Fruit fly (Drosophila melanogaster) whole organism, prepupa: ENCODE data around the gene Uros1.

ENCODE experiments used
- CG10631 ChIP-seq: fragments of 200-800 bp; sonication (Bioruptor generic); optimal IDR thresholded peaks from 2 replicates; lab custom pipeline; 2016; ENCODE audit warnings: missing biosample characterization, missing genetic modification characterization
- CG10669 ChIP-seq: fragments of 200-800 bp; sonication (Bioruptor generic); optimal IDR thresholded peaks from 3 replicates; lab custom pipeline; 2018; ENCODE audit warnings: missing biosample characterization, mild to moderate bottlenecking, missing genetic modification characterization, moderate library complexity
- CG11294 ChIP-seq: fragments of 200-800 bp; sonication (Bioruptor generic); IDR thresholded peaks from 2 replicates; pipeline ENCODE4 v1.3.6; 2022; ENCODE audit warnings: missing biosample characterization, missing genetic modification characterization
- CG11762 ChIP-seq: fragments of 200-800 bp; sonication (Bioruptor generic); optimal IDR thresholded peaks from 3 replicates; lab custom pipeline; 2016; ENCODE audit warnings: missing biosample characterization, missing genetic modification characterization; ENCODE audit not compliant: insufficient read depth
- CG11902 ChIP-seq: fragments of 200-800 bp; sonication (Bioruptor generic); optimal IDR thresholded peaks from 3 replicates; lab custom pipeline; 2016; ENCODE audit warnings: missing biosample characterization, missing genetic modification characterization
- CG15336 ChIP-seq: fragments of 200-800 bp; sonication (Bioruptor generic); IDR thresholded peaks from 2 replicates; pipeline ENCODE4 v1.3.6; 2022; ENCODE audit warnings: missing biosample characterization, missing genetic modification characterization
- CG1621 ChIP-seq: fragments of 200-800 bp; sonication (Bioruptor generic); optimal IDR thresholded peaks from 3 replicates; lab custom pipeline; 2018; ENCODE audit warnings: missing biosample characterization, mild to moderate bottlenecking, missing genetic modification characterization
- CG3032 ChIP-seq: fragments of 200-800 bp; optimal IDR thresholded peaks from 2 replicates; lab custom pipeline; 2019; ENCODE audit warnings: missing biosample characterization, mild to moderate bottlenecking, missing genetic modification characterization, moderate library complexity
- CG31627 ChIP-seq: fragments of 200-800 bp; sonication (Bioruptor generic); optimal IDR thresholded peaks from 3 replicates; lab custom pipeline; 2016; ENCODE audit warnings: missing biosample characterization, missing genetic modification characterization
- CG34406 ChIP-seq: fragments of 200-800 bp; sonication (Bioruptor generic); optimal IDR thresholded peaks from 3 replicates; lab custom pipeline; 2016; ENCODE audit warnings: missing biosample characterization, missing genetic modification characterization
- CG4318 ChIP-seq: fragments of 200-800 bp; sonication (Bioruptor generic); optimal IDR thresholded peaks from 3 replicates; lab custom pipeline; 2017; ENCODE audit warnings: missing biosample characterization, mild to moderate bottlenecking, missing genetic modification characterization
- CG6163 ChIP-seq: fragments of 200-800 bp; sonication (Bioruptor generic); IDR thresholded peaks from 3 replicates; pipeline ENCODE4 v1.3.6; 2022; ENCODE audit warnings: missing biosample characterization, missing genetic modification characterization
- CG6276 ChIP-seq: fragments of 200-800 bp; sonication (Bioruptor generic); optimal IDR thresholded peaks from 2 replicates; lab custom pipeline; 2017; ENCODE audit warnings: missing biosample characterization, mild to moderate bottlenecking, missing genetic modification characterization
- CG6808 ChIP-seq: fragments of 200-800 bp; sonication (Bioruptor generic); optimal IDR thresholded peaks from 3 replicates; lab custom pipeline; 2017; ENCODE audit warnings: missing biosample characterization, missing genetic modification characterization, mild to moderate bottlenecking, moderate library complexity, missing genetic modification reagents
- CG6854 ChIP-seq: fragments of 200-800 bp; sonication (Bioruptor generic); optimal IDR thresholded peaks from 2 replicates; lab custom pipeline; 2017; ENCODE audit warnings: missing biosample characterization, mild to moderate bottlenecking, missing genetic modification characterization
- CG8119 ChIP-seq: fragments of 200-800 bp; sonication (Bioruptor generic); IDR thresholded peaks from 3 replicates; pipeline ENCODE4 v1.3.6; 2022; ENCODE audit warnings: missing biosample characterization, missing genetic modification characterization
- CG8319 ChIP-seq: fragments of 200-800 bp; sonication (Bioruptor generic); optimal IDR thresholded peaks from 3 replicates; lab custom pipeline; 2016; ENCODE audit warnings: missing biosample characterization, missing genetic modification characterization
- CG8632 ChIP-seq: fragments of 200-800 bp; sonication (Bioruptor generic); optimal IDR thresholded peaks from 3 replicates; lab custom pipeline; 2016; ENCODE audit warnings: missing biosample characterization, missing genetic modification characterization
- Eip75B ChIP-seq: fragments of 200-800 bp; sonication (Bioruptor generic); optimal IDR thresholded peaks from 3 replicates; lab custom pipeline; 2016; ENCODE audit warnings: missing biosample characterization, missing genetic modification characterization
- Eip78C ChIP-seq: fragments of 200-800 bp; sonication (Bioruptor generic); peaks from one replicate; lab custom pipeline; 2016; ENCODE audit warnings: missing biosample characterization, missing genetic modification characterization
- Ets21C ChIP-seq: fragments of 200-800 bp; sonication (Bioruptor generic); optimal IDR thresholded peaks from 3 replicates; lab custom pipeline; 2016; ENCODE audit warnings: missing biosample characterization, missing genetic modification characterization
- Hr39 ChIP-seq: fragments of 200-800 bp; sonication (Bioruptor generic); optimal IDR thresholded peaks from 2 replicates; lab custom pipeline; 2016; ENCODE audit warnings: missing biosample characterization, missing genetic modification characterization
- Hr4 ChIP-seq: fragments of 200-800 bp; sonication (Bioruptor generic); optimal IDR thresholded peaks from 3 replicates; lab custom pipeline; 2016; ENCODE audit warnings: missing biosample characterization, missing genetic modification characterization
- Lpt ChIP-seq: fragments of 200-800 bp; sonication (Bioruptor generic); optimal IDR thresholded peaks from 3 replicates; lab custom pipeline; 2016; ENCODE audit warnings: missing biosample characterization, missing genetic modification characterization
- Met ChIP-seq: fragments of 200-800 bp; sonication (Bioruptor generic); optimal IDR thresholded peaks from 3 replicates; lab custom pipeline; 2016; ENCODE audit warnings: missing biosample characterization, missing genetic modification characterization
- OdsH ChIP-seq: fragments of 200-800 bp; sonication (Bioruptor generic); optimal IDR thresholded peaks from 3 replicates; lab custom pipeline; 2016; ENCODE audit warnings: missing biosample characterization, missing genetic modification characterization
- Sox14 ChIP-seq: fragments of 200-800 bp; sonication (Bioruptor generic); optimal IDR thresholded peaks from 3 replicates; lab custom pipeline; 2016; ENCODE audit warnings: missing biosample characterization, missing genetic modification characterization
- acj6 ChIP-seq: fragments of 200-800 bp; sonication (Bioruptor generic); optimal IDR thresholded peaks from 3 replicates; lab custom pipeline; 2016; ENCODE audit warnings: missing biosample characterization, missing genetic modification characterization
- cyc ChIP-seq: fragments of 200-800 bp; sonication (Bioruptor generic); optimal IDR thresholded peaks from 3 replicates; lab custom pipeline; 2016; ENCODE audit warnings: missing biosample characterization, missing genetic modification characterization
- eg ChIP-seq: fragments of 200-800 bp; sonication (Bioruptor generic); IDR thresholded peaks from 3 replicates; pipeline ENCODE4 v1.3.6; 2022; ENCODE audit warnings: missing biosample characterization, missing genetic modification characterization
- esn ChIP-seq: fragments of 200-800 bp; sonication (Bioruptor generic); optimal IDR thresholded peaks from 2 replicates; lab custom pipeline; 2016; ENCODE audit warnings: missing biosample characterization, mild to moderate bottlenecking, missing genetic modification characterization, moderate library complexity
- fd85E ChIP-seq: fragments of 200-800 bp; sonication (Bioruptor generic); optimal IDR thresholded peaks from 3 replicates; lab custom pipeline; 2016; ENCODE audit warnings: missing biosample characterization, missing genetic modification characterization
- fkh ChIP-seq: fragments of 200-800 bp; sonication (Bioruptor generic); optimal IDR thresholded peaks from 3 replicates; lab custom pipeline; 2017; ENCODE audit warnings: missing biosample characterization, mild to moderate bottlenecking, missing genetic modification characterization, moderate library complexity
- lz ChIP-seq: fragments of 200-800 bp; sonication (Bioruptor generic); optimal IDR thresholded peaks from 3 replicates; lab custom pipeline; 2016; ENCODE audit warnings: missing biosample characterization, missing genetic modification characterization
- net ChIP-seq: fragments of 200-800 bp; sonication (Bioruptor generic); optimal IDR thresholded peaks from 3 replicates; lab custom pipeline; 2016; ENCODE audit warnings: missing biosample characterization, missing genetic modification characterization
- pdm3 ChIP-seq: fragments of 200-800 bp; sonication (Bioruptor generic); optimal IDR thresholded peaks from 3 replicates; lab custom pipeline; 2016; ENCODE audit warnings: missing biosample characterization, missing genetic modification characterization
- salr ChIP-seq, 2 experiments: fragments of 200-800 bp; sonication (Bioruptor generic); optimal IDR thresholded peaks; 3 replicates each; lab custom pipeline; 2016 to 2018; ENCODE audit warnings: missing biosample characterization in 2 of 2, missing genetic modification characterization in 2 of 2, mild to moderate bottlenecking in 1 of 2
- ss ChIP-seq, 2 experiments: fragments of 200-800 bp; sonication (Bioruptor generic); optimal IDR thresholded peaks; 2 replicates in 1 of 2; 3 replicates in 1 of 2; lab custom pipeline; 2017 to 2018; ENCODE audit warnings: mild to moderate bottlenecking in 2 of 2, missing biosample characterization in 2 of 2, missing genetic modification characterization in 2 of 2, moderate library complexity in 1 of 2
- svp ChIP-seq: fragments of 200-800 bp; sonication (Bioruptor generic); peaks from one replicate; lab custom pipeline; 2016; ENCODE audit warnings: missing biosample characterization, missing genetic modification characterization
- topi ChIP-seq: fragments of 200-800 bp; sonication (Bioruptor generic); optimal IDR thresholded peaks from 3 replicates; lab custom pipeline; 2016; ENCODE audit warnings: missing biosample characterization, missing genetic modification characterization
- vri ChIP-seq: fragments of 200-800 bp; sonication (Bioruptor generic); optimal IDR thresholded peaks from 3 replicates; lab custom pipeline; 2016; ENCODE audit warnings: missing biosample characterization, mild to moderate bottlenecking, missing genetic modification characterization

Uros1 gene

DNA sequence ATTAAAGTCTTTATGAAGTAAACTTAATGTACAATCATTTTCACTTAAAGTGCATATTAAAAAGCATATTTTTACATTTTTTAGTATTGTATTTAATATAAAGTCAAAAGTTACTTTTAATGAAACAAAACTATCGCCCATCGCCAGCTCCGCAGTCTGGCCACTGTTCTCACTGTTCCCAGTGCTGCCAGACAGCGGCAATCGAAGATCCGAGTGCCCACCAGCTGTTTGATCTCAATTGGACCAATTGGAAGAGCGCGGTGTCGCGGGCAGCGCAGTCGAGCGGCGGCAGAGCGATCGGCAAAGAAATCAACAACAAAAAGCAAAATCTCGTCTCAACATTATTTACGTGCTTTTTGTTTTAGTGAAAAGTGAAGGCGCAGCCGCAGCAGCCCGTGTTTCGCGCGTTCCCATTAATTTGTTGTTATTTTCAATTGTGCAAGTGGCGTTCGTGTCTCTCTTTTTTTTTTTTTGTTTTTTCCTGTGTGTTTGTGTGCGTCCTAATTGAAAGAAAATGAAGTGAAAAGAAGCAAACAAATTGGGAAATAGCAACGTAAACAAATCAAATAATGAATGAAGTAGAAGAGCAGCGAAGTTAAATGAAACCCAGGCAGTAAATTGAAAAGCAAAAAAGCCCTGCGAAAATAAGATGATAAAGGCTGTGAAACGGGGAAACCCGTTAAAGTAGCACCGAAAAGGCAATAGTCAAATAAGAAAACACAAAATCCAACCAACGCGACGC, 6.9 kb upstream of the Uros1 start, which contains the start of gene rdgA:
rdgA (plus strand) TSS at position 264 of the 742 bp plus-strand sequence.
- TF ChIP-seq CG8119 (GFP tag; lab: Robert Waterston, UW) = peak; percentile 45; the same call in 2 of the 3 replicates
- no peak for TF ChIP-seq CG11762 (GFP tag; lab: Kevin White, UChicago)
- peak; percentile 18 for TF ChIP-seq pdm3 (GFP tag; lab: Kevin White, UChicago)
- TF ChIP-seq Eip78C (GFP tag; lab: Kevin White, UChicago) = peak; percentile 53
- TF ChIP-seq fkh (GFP tag; lab: Kevin White, UChicago) = peak; percentile 17
- peak; percentile 19 for TF ChIP-seq CG10631 (GFP tag; lab: Kevin White, UChicago)
- no peak for TF ChIP-seq vri
- TF ChIP-seq CG3032 (tag; lab: Kevin White, UChicago) = no peak
- TF ChIP-seq lz (GFP tag; lab: Kevin White, UChicago) = peak; percentile 20
- TF ChIP-seq Hr39 = peak; percentile 13
- no peak for TF ChIP-seq Eip75B (GFP tag; lab: Kevin White, UChicago)
- peak; percentile 12 for TF ChIP-seq Ets21C (GFP tag; lab: Kevin White, UChicago)
- peak; percentile 1 for TF ChIP-seq esn (GFP tag; lab: Kevin White, UChicago)
- peak; percentile 19 to 24 for TF ChIP-seq ss (GFP tag; optimal IDR thresholded peaks at IDR 0.05; lab: Kevin White, UChicago)
- no peak for TF ChIP-seq CG34406 (GFP tag; lab: Kevin White, UChicago)
- peak; percentile 2 for TF ChIP-seq Hr4 (GFP tag; lab: Kevin White, UChicago)
- no peak for TF ChIP-seq CG6854 (GFP tag; lab: Kevin White, UChicago)
- peak; percentile 46; the same call in 1 of the 3 replicates for TF ChIP-seq eg
- peak; percentile 51; the same call in 2 of the 3 replicates for TF ChIP-seq CG6163 (GFP tag; lab: Robert Waterston, UW)
- no peak for TF ChIP-seq fd85E (GFP tag; lab: Kevin White, UChicago)
- peak; percentile 53 for TF ChIP-seq CG6276 (GFP tag; lab: Kevin White, UChicago)
- peak; percentile 20 for TF ChIP-seq OdsH (GFP tag; lab: Kevin White, UChicago)
- TF ChIP-seq CG1621 (tag; lab: Kevin White, UChicago) = no peak
- TF ChIP-seq cyc = peak; percentile 0
- peak; percentile 11; the same call in 1 of the 2 replicates for TF ChIP-seq CG15336 (GFP tag; lab: Robert Waterston, UW)
- peak; percentile 22 for TF ChIP-seq net (GFP tag; lab: Kevin White, UChicago)
- TF ChIP-seq CG11294 (GFP tag; lab: Robert Waterston, UW) = no peak
- peak; percentile 25 for TF ChIP-seq CG31627 (GFP tag; lab: Kevin White, UChicago)

- no peak for TF ChIP-seq CG31627 (GFP tag; lab: Kevin White, UChicago)
- TF ChIP-seq fd85E (GFP tag; lab: Kevin White, UChicago) = no peak
- TF ChIP-seq cyc = no peak
- TF ChIP-seq CG15336 (GFP tag; lab: Robert Waterston, UW) = no peak
- TF ChIP-seq acj6 = no peak
- TF ChIP-seq CG6808 (GFP tag; lab: Kevin White, UChicago) = peak; percentile 16
- no peak for TF ChIP-seq CG11902 (GFP tag; lab: Kevin White, UChicago)
- TF ChIP-seq CG6163 (GFP tag; lab: Robert Waterston, UW) = no peak
- TF ChIP-seq Hr4 (GFP tag; lab: Kevin White, UChicago) = no peak
- TF ChIP-seq fkh (GFP tag; lab: Kevin White, UChicago) = peak; percentile 62
- TF ChIP-seq svp (GFP tag; lab: Kevin White, UChicago) = no peak
- peak; percentile 30 for TF ChIP-seq Eip78C (GFP tag; lab: Kevin White, UChicago)
- no peak for TF ChIP-seq CG3032 (tag; lab: Kevin White, UChicago)
- no peak for TF ChIP-seq Hr39
- peak; percentile 18 for TF ChIP-seq topi (GFP tag; lab: Kevin White, UChicago)
- TF ChIP-seq CG10631 (GFP tag; lab: Kevin White, UChicago) = no peak
- TF ChIP-seq ss (GFP tag; optimal IDR thresholded peaks at IDR 0.05; lab: Kevin White, UChicago) = peak; percentile 25 to 35
- TF ChIP-seq esn (GFP tag; lab: Kevin White, UChicago) = peak; percentile 6
- 0 out of 3 replicates have a peak, but pooled peaks have one; percentile 27 for TF ChIP-seq eg
- TF ChIP-seq Lpt = no peak
- TF ChIP-seq Ets21C (GFP tag; lab: Kevin White, UChicago) = no peak
- TF ChIP-seq CG8319 = no peak
- peak; percentile 18 for TF ChIP-seq CG6276 (GFP tag; lab: Kevin White, UChicago)
- no peak for TF ChIP-seq CG8632 (GFP tag; lab: Kevin White, UChicago)
- no peak for TF ChIP-seq CG1621 (tag; lab: Kevin White, UChicago)
- TF ChIP-seq CG8119 (GFP tag; lab: Robert Waterston, UW) = no peak
- TF ChIP-seq Eip75B (GFP tag; lab: Kevin White, UChicago) = no peak
- TF ChIP-seq OdsH (GFP tag; lab: Kevin White, UChicago) = no peak
- no peak for TF ChIP-seq CG10669
- no peak for TF ChIP-seq Sox14
- no peak for TF ChIP-seq CG4318
- no peak for TF ChIP-seq Met (GFP tag; lab: Kevin White, UChicago)
- TF ChIP-seq lz (GFP tag; lab: Kevin White, UChicago) = no peak
- TF ChIP-seq CG11294 (GFP tag; lab: Robert Waterston, UW) = no peak
- TF ChIP-seq salr (GFP tag; optimal IDR thresholded peaks at IDR 0.05; lab: Kevin White, UChicago) = no peak
These were observed 5.7 kb upstream of the Uros1 start for dm6 chrX:8905545-8906455.
